Fruit fly (Drosophila melanogaster): Measurements from ENCODE around the gene CG32407.

dm6 chr3L:5943348-5943904, 21.6 kb downstream of the CG32407 start:
- TF ChIP-seq psq (optimal IDR thresholded peaks at IDR 0.05) (no peak), ttk (optimal IDR thresholded peaks at IDR 0.05) (no peak), Sin3A (optimal IDR thresholded peaks at IDR 0.05) (no peak), Myc (optimal IDR thresholded peaks at IDR 0.05) (no peak), insv (optimal IDR thresholded peaks at IDR 0.05) (no peak)
